Worm (Caenorhabditis elegans) whole organism, L4 larva: ENCODE results near the gene C29E4.9.

Experiments
- D1046.2 ChIP-seq: fragments of 200-800 bp; sonication (Bioruptor generic); IDR thresholded peaks from 2 replicates; pipeline ENCODE4 v1.3.6; 2022; ENCODE audit warnings: missing genetic modification characterization, missing compliant biosample characterization
- T20F7.1 ChIP-seq: fragments of 200-800 bp; sonication (Bioruptor generic); optimal IDR thresholded peaks from 2 replicates; lab custom pipeline; 2018; ENCODE audit warnings: mild to moderate bottlenecking, missing genetic modification characterization, missing compliant biosample characterization
- T26A8.4 ChIP-seq: fragments of 200-800 bp; sonication (Bioruptor generic); IDR thresholded peaks from 2 replicates; pipeline ENCODE4 v1.3.6; 2022; ENCODE audit warnings: missing genetic modification characterization, missing compliant biosample characterization
- ZK337.2 ChIP-seq: fragments of 200-800 bp; sonication (Bioruptor generic); IDR thresholded peaks from 2 replicates; pipeline ENCODE4 v1.3.6; 2022; ENCODE audit warnings: missing genetic modification reagents, missing genetic modification characterization, missing compliant biosample characterization
- aha-1 ChIP-seq: fragments of 150-350 bp; peaks from one replicate; lab custom pipeline; 2014; ENCODE audit warnings: missing biosample characterization, missing genetic modification characterization
- aly-2 ChIP-seq: sonication (generic microtip); optimal IDR thresholded peaks from 2 replicates; lab custom pipeline; 2018; ENCODE audit warnings: missing biosample characterization, missing genetic modification characterization
- ceh-20 ChIP-seq: fragments of 200-800 bp; sonication (Bioruptor generic); IDR thresholded peaks from 2 replicates; pipeline ENCODE4 v1.3.6; 2022; ENCODE audit warnings: missing genetic modification reagents, missing genetic modification characterization, missing compliant biosample characterization
- ceh-32 ChIP-seq: sonication (generic microtip); optimal IDR thresholded peaks from 2 replicates; lab custom pipeline; 2016; ENCODE audit warnings: mild to moderate bottlenecking, missing genetic modification characterization, missing compliant biosample characterization; ENCODE audit not compliant: poor library complexity
- ceh-62 ChIP-seq: sonication (generic microtip); optimal IDR thresholded peaks from 2 replicates; lab custom pipeline; 2017; ENCODE audit warnings: missing biosample characterization, missing genetic modification characterization
- ces-1 ChIP-seq: fragments of 150-350 bp; sonication (generic microtip); optimal IDR thresholded peaks from 4 replicates; lab custom pipeline; 2014; ENCODE audit warnings: missing biosample characterization, missing genetic modification reagents, missing genetic modification characterization
- daf-16 ChIP-seq, 3 experiments: sonication (generic microtip); optimal IDR thresholded peaks; 2 replicates each; lab custom pipeline; 2016 to 2017; ENCODE audit warnings: missing genetic modification characterization in 3 of 3, missing genetic modification reagents in 3 of 3, mild to moderate bottlenecking in 2 of 3, missing compliant biosample characterization in 2 of 3, missing biosample characterization in 1 of 3, moderate library complexity in 1 of 3
- dmd-8 ChIP-seq: fragments of 200-800 bp; sonication (Bioruptor generic); IDR thresholded peaks from 2 replicates; pipeline ENCODE4 v1.3.6; 2022; ENCODE audit warnings: missing genetic modification characterization, missing compliant biosample characterization
- dmd-9 ChIP-seq: fragments of 200-800 bp; sonication (Bioruptor generic); IDR thresholded peaks from 2 replicates; pipeline ENCODE4 v1.3.6; 2022; ENCODE audit warnings: missing genetic modification reagents, missing genetic modification characterization, missing compliant biosample characterization
- dpl-1 ChIP-seq: fragments of 150-350 bp; optimal IDR thresholded peaks from 2 replicates; lab custom pipeline; 2014; ENCODE audit warnings: missing biosample characterization, missing genetic modification reagents, missing genetic modification characterization
- dve-1 ChIP-seq: sonication (generic microtip); optimal IDR thresholded peaks from 2 replicates; lab custom pipeline; 2017; ENCODE audit warnings: antibody characterized with exemption, mild to moderate bottlenecking, missing genetic modification characterization, missing compliant biosample characterization; ENCODE audit not compliant: insufficient read depth
- egl-43 ChIP-seq: fragments of 200-800 bp; sonication (Bioruptor generic); IDR thresholded peaks from 2 replicates; pipeline ENCODE4 v1.3.6; 2022; ENCODE audit warnings: missing genetic modification reagents, missing genetic modification characterization, missing compliant biosample characterization
- hlh-11 ChIP-seq: fragments of 200-800 bp; sonication (Bioruptor generic); optimal IDR thresholded peaks from 2 replicates; lab custom pipeline; 2018; ENCODE audit warnings: mild to moderate bottlenecking, missing genetic modification characterization, missing compliant biosample characterization
- hmg-1.1 ChIP-seq: fragments of 200-800 bp; sonication (Bioruptor generic); IDR thresholded peaks from 2 replicates; pipeline ENCODE4 v1.3.6; 2022; ENCODE audit warnings: missing genetic modification reagents, missing genetic modification characterization, missing compliant biosample characterization
- jun-1 ChIP-seq: fragments of 150-350 bp; optimal IDR thresholded peaks from 2 replicates; lab custom pipeline; 2014; ENCODE audit warnings: missing biosample characterization, missing genetic modification reagents, missing genetic modification characterization
- lin-13 ChIP-seq: fragments of 150-350 bp; optimal IDR thresholded peaks from 2 replicates; lab custom pipeline; 2014; ENCODE audit warnings: missing biosample characterization, missing genetic modification reagents, missing genetic modification characterization
- lin-29 ChIP-seq: fragments of 200-800 bp; sonication (Bioruptor generic); IDR thresholded peaks from 2 replicates; pipeline ENCODE4 v1.3.6; 2022; ENCODE audit warnings: missing genetic modification reagents, missing genetic modification characterization, missing compliant biosample characterization
- lin-38 ChIP-seq: fragments of 200-800 bp; sonication (Bioruptor generic); IDR thresholded peaks from 2 replicates; pipeline ENCODE4 v1.3.6; 2022; ENCODE audit warnings: missing genetic modification reagents, missing genetic modification characterization, missing compliant biosample characterization
- lin-39 ChIP-seq: fragments of 150-350 bp; optimal IDR thresholded peaks from 2 replicates; lab custom pipeline; 2014; ENCODE audit warnings: missing biosample characterization, missing genetic modification reagents, missing genetic modification characterization
- lsy-2 ChIP-seq, 2 experiments: fragments of 150-350 bp in 1 of 2; sonication (generic microtip) in 1 of 2; optimal IDR thresholded peaks; 2 replicates each; lab custom pipeline; 2014 to 2017; ENCODE audit warnings: missing biosample characterization in 2 of 2, missing genetic modification characterization in 2 of 2
- mdl-1 ChIP-seq, 2 experiments: fragments of 150-350 bp in 1 of 2; sonication (generic microtip) in 1 of 2; optimal IDR thresholded peaks; 2 replicates each; lab custom pipeline; 2014 to 2017; ENCODE audit warnings: missing biosample characterization in 2 of 2, missing genetic modification characterization in 2 of 2
- mdt-29 ChIP-seq: fragments of 200-800 bp; sonication (Bioruptor generic); IDR thresholded peaks from 2 replicates; pipeline ENCODE4 v1.3.6; 2022; ENCODE audit warnings: missing genetic modification reagents, missing genetic modification characterization, missing compliant biosample characterization
- mep-1 ChIP-seq: fragments of 150-350 bp; sonication (generic microtip); optimal IDR thresholded peaks from 3 replicates; lab custom pipeline; 2014; ENCODE audit warnings: missing biosample characterization, missing genetic modification characterization
- mes-2 ChIP-seq: sonication (generic microtip); optimal IDR thresholded peaks from 2 replicates; lab custom pipeline; 2016; ENCODE audit warnings: missing genotype, mild to moderate bottlenecking, missing genetic modification characterization, missing compliant biosample characterization; ENCODE audit not compliant: poor library complexity, severe bottlenecking
- nhr-28 ChIP-seq: fragments of 150-350 bp; optimal IDR thresholded peaks from 2 replicates; lab custom pipeline; 2014; ENCODE audit warnings: missing biosample characterization, missing genetic modification characterization
- nhr-41 ChIP-seq: fragments of 200-800 bp; sonication (Bioruptor generic); IDR thresholded peaks from 2 replicates; pipeline ENCODE4 v1.3.6; 2022; ENCODE audit warnings: missing genetic modification reagents, missing genetic modification characterization, missing compliant biosample characterization
- nhr-6 ChIP-seq: fragments of 150-350 bp; optimal IDR thresholded peaks from 2 replicates; lab custom pipeline; 2014; ENCODE audit warnings: missing biosample characterization, missing genetic modification characterization
- nhr-76 ChIP-seq: fragments of 150-350 bp; optimal IDR thresholded peaks from 2 replicates; lab custom pipeline; 2014; ENCODE audit warnings: missing biosample characterization, missing genetic modification characterization
- pha-4 ChIP-seq, 2 experiments: fragments of 150-350 bp in 1 of 2; fragments of 200-800 bp in 1 of 2; sonication (Bioruptor generic) in 1 of 2; IDR thresholded peaks in 1 of 2; optimal IDR thresholded peaks in 1 of 2; 2 replicates each; pipeline versions ENCODE4 v1.3.6 to Lab custom; 2014 to 2022; ENCODE audit warnings: missing genetic modification characterization in 2 of 2, missing genetic modification reagents in 2 of 2, missing biosample characterization in 1 of 2, missing compliant biosample characterization in 1 of 2
- php-3 ChIP-seq: fragments of 200-800 bp; sonication (Bioruptor generic); IDR thresholded peaks from 2 replicates; pipeline ENCODE4 v1.3.6; 2022; ENCODE audit warnings: missing genetic modification reagents, missing genetic modification characterization, missing compliant biosample characterization
- saeg-2 ChIP-seq: fragments of 200-800 bp; sonication (Bioruptor generic); IDR thresholded peaks from 2 replicates; pipeline ENCODE4 v1.3.6; 2022; ENCODE audit warnings: missing genetic modification reagents, missing genetic modification characterization, missing compliant biosample characterization
- set-16 ChIP-seq: fragments of 200-800 bp; sonication (Bioruptor generic); IDR thresholded peaks from 2 replicates; pipeline ENCODE4 v1.3.6; 2022; ENCODE audit warnings: missing genetic modification reagents, missing genetic modification characterization, missing compliant biosample characterization
- snpc-1.2 ChIP-seq: fragments of 200-800 bp; sonication (Bioruptor generic); IDR thresholded peaks from 2 replicates; pipeline ENCODE4 v1.3.6; 2022; ENCODE audit warnings: missing genetic modification reagents, missing genetic modification characterization, missing compliant biosample characterization
- unc-39 ChIP-seq: sonication (generic microtip); optimal IDR thresholded peaks from 2 replicates; lab custom pipeline; 2017; ENCODE audit warnings: missing biosample characterization, missing genetic modification characterization
- zag-1 ChIP-seq: fragments of 150-350 bp; optimal IDR thresholded peaks from 2 replicates; lab custom pipeline; 2014; ENCODE audit warnings: missing biosample characterization, missing genetic modification characterization
- ztf-7 ChIP-seq: fragments of 150-350 bp; optimal IDR thresholded peaks from 2 replicates; lab custom pipeline; 2014; ENCODE audit warnings: missing biosample characterization, missing genetic modification characterization

Gene C29E4.9

DNA sequence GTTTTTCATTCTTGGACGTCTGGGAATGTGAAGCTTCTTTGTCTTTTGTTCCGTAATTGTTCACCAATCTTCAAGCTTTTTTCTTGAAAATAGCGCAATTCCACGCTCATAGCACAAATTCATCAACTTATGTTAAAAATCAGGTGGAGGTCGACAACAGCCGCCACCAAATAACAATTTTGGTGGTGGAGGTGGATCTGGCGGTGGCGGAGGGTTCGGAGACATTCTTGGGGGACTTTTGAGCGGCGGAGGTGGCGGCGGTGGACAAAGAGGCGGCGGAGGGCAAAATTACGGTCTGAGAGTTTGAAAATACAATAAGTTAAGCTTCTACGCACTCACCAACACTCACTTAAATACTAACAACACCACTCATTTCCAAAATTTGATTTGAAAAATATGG is 25.1 kb upstream of the C29E4.9 start:
- TF ChIP-seq ces-1 (GFP tag; lab: Kevin White, UChicago) (no peak), nhr-76 (tag; lab: Kevin White, UChicago) (no peak), D1046.2 (GFP tag; lab: Robert Waterston, UW) (peak; percentile 57; the same call in 1 of the 2 replicates), snpc-1.2 (GFP tag; lab: Robert Waterston, UW) (0 out of 2 replicates have a peak, but pooled peaks have one; percentile 8), set-16 (GFP tag; lab: Robert Waterston, UW) (peak; percentile 64), aha-1 (tag; lab: Kevin White, UChicago) (peak; percentile 11)

- TF ChIP-seq dmd-9 (GFP tag; lab: Robert Waterston, UW) (no peak), set-16 (GFP tag; lab: Robert Waterston, UW) (peak; percentile 66)
Observed at ce11 chrIII:7981233-7981632, 24.4 kb upstream of the C29E4.9 start.

- 0 out of 2 replicates have a peak, but pooled peaks have one; percentile 16 for TF ChIP-seq egl-43
- TF ChIP-seq ztf-7 (tag; lab: Kevin White, UChicago): no peak
Observed at ce11 chrIII:7979659-7980058, 22.8 kb upstream of the C29E4.9 start, which contains the start of gene clp-1. TSS of gene clp-1 (plus strand) at chrIII:7979959.

ce11 chrIII:7978723-7979122 is 21.9 kb upstream of the C29E4.9 start:
- TF ChIP-seq ceh-20 (GFP tag; lab: Robert Waterston, UW) (no peak), dmd-8 (GFP tag; lab: Robert Waterston, UW) (no peak), lin-38 (GFP tag; lab: Robert Waterston, UW) (no peak), ceh-32 (tag; lab: Kevin White, UChicago) (no peak), hmg-1.1 (GFP tag; lab: Robert Waterston, UW) (peak; percentile 54), mdl-1 (tag; optimal IDR thresholded peaks at IDR 0.05; lab: Kevin White, UChicago) (peak in 1 of 2 experiments; percentile 23), ztf-7 (tag; lab: Kevin White, UChicago) (peak; percentile 16), jun-1 (tag; lab: Kevin White, UChicago) (peak; percentile 6), daf-16 (GFP tag; optimal IDR thresholded peaks at IDR 0.05; lab: Kevin White, UChicago) (peak in 1 of 2 experiments; percentile 23), daf-16 (tag; optimal IDR thresholded peaks at IDR 0.05; lab: Kevin White, UChicago) (peak; percentile 92), pha-4 (GFP tag; IDR thresholded peaks at IDR 0.05; lab: Robert Waterston, UW) (no peak), pha-4 (tag; optimal IDR thresholded peaks at IDR 0.05; lab: Kevin White, UChicago) (peak; percentile 64), mes-2 (tag; lab: Kevin White, UChicago) (peak; percentile 26), nhr-6 (tag; lab: Kevin White, UChicago) (peak; percentile 60), T26A8.4 (GFP tag; lab: Robert Waterston, UW) (no peak), lsy-2 (tag; optimal IDR thresholded peaks at IDR 0.05; lab: Kevin White, UChicago) (peak in 1 of 2 experiments; percentile 44), saeg-2 (no peak), aly-2 (no peak), mdt-29 (no peak), dve-1 (tag; lab: Kevin White, UChicago) (peak; percentile 62), unc-39 (tag; lab: Kevin White, UChicago) (no peak), lin-39 (tag; lab: Kevin White, UChicago) (no peak), zag-1 (tag; lab: Kevin White, UChicago) (no peak), lin-13 (GFP tag; lab: Kevin White, UChicago) (no peak), lin-29 (GFP tag; lab: Robert Waterston, UW) (no peak), mep-1 (tag; lab: Kevin White, UChicago) (peak; percentile 46), ZK337.2 (GFP tag; lab: Robert Waterston, UW) (no peak), aha-1 (tag; lab: Kevin White, UChicago) (peak; percentile 67), T20F7.1 (GFP tag; lab: Kevin White, UChicago) (no peak), dpl-1 (GFP tag; lab: Kevin White, UChicago) (peak; percentile 11), hlh-11 (peak; percentile 75), php-3 (GFP tag; lab: Robert Waterston, UW) (peak; percentile 51; the same call in 1 of the 2 replicates), ceh-62 (tag; lab: Kevin White, UChicago) (no peak), nhr-41 (GFP tag; lab: Robert Waterston, UW) (no peak), nhr-28 (tag; lab: Kevin White, UChicago) (peak; percentile 44)
